Fruit fly (Drosophila melanogaster): ENCODE data around the gene Usp30.

The Usp30 gene

dm6 chrX:5922057-5922456 lies 42.5 kb upstream of the Usp30 start:
- TF ChIP-seq Vsx2 (GFP tag; optimal IDR thresholded peaks at IDR 0.05; ENCODE audit: partially characterized antibody): no peak
- TF ChIP-seq foxo (GFP tag; optimal IDR thresholded peaks at IDR 0.05): no peak
- no peak for TF ChIP-seq Jra (GFP tag; optimal IDR thresholded peaks at IDR 0.05)
- no peak for TF ChIP-seq N (GFP tag; optimal IDR thresholded peaks at IDR 0.05)
- TF ChIP-seq Mio (GFP tag; optimal IDR thresholded peaks at IDR 0.05): no peak
- TF ChIP-seq dmrt93B (GFP tag; optimal IDR thresholded peaks at IDR 0.05): no peak
- TF ChIP-seq Dif (GFP tag; optimal IDR thresholded peaks at IDR 0.05; ENCODE audit: partially characterized antibody): no peak
- no peak for TF ChIP-seq pan (optimal IDR thresholded peaks at IDR 0.05)
- TF ChIP-seq fru (GFP tag; optimal IDR thresholded peaks at IDR 0.05): no peak
- TF ChIP-seq brk (GFP tag; optimal IDR thresholded peaks at IDR 0.05): no peak
- no peak for TF ChIP-seq sv (GFP tag; optimal IDR thresholded peaks at IDR 0.05)
- no peak for TF ChIP-seq Hnf4 (GFP tag; optimal IDR thresholded peaks at IDR 0.05)
- TF ChIP-seq lola (GFP tag; optimal IDR thresholded peaks at IDR 0.05): no peak
- no peak for TF ChIP-seq Myc (optimal IDR thresholded peaks at IDR 0.05)
- no peak for TF ChIP-seq Hr78 (GFP tag; optimal IDR thresholded peaks at IDR 0.05)
- TF ChIP-seq rgr (GFP tag; optimal IDR thresholded peaks at IDR 0.05): no peak
- no peak for TF ChIP-seq h (GFP tag; optimal IDR thresholded peaks at IDR 0.05)
- no peak for TF ChIP-seq GATAd (GFP tag; optimal IDR thresholded peaks at IDR 0.05)
- no peak for TF ChIP-seq Abd-B (GFP tag; optimal IDR thresholded peaks at IDR 0.05)

DNA sequence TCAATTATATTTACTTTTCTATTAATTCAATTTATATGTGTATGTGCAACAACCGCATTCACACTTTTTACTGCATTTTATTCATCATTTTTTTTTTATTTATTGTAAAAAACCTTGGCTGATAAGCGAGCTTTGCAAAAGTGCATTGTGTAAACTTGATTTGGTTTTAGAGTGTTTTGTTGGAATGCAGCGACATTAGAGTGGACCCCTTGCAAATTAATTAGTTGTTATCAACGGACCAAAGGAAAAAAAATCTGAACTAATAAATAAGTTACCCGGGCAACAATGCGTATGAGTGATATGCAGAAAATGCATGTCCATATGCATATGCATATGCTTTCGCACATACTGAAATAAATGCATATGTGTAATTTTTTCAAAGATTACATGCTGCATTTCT lies 41.3 kb upstream of the Usp30 start:
- TF ChIP-seq Myc (optimal IDR thresholded peaks at IDR 0.05): no peak

- TF ChIP-seq Hnf4 (GFP tag; optimal IDR thresholded peaks at IDR 0.05) (peak; percentile 99), rgr (GFP tag; optimal IDR thresholded peaks at IDR 0.05) (peak; percentile 100), sv (GFP tag; optimal IDR thresholded peaks at IDR 0.05) (peak; percentile 98), usp (GFP tag; optimal IDR thresholded peaks at IDR 0.05) (no peak), dmrt93B (GFP tag; optimal IDR thresholded peaks at IDR 0.05) (peak; percentile 99), CG32264 (GFP tag; optimal IDR thresholded peaks at IDR 0.05) (peak; percentile 97), Hr83 (GFP tag; optimal IDR thresholded peaks at IDR 0.05; ENCODE audit: poor library complexity, severe bottlenecking) (peak; percentile 95), sage (GFP tag; optimal IDR thresholded peaks at IDR 0.05) (peak; percentile 98), pan (optimal IDR thresholded peaks at IDR 0.05) (no peak), Mio (GFP tag; optimal IDR thresholded peaks at IDR 0.05) (peak; percentile 92), dsf (GFP tag; optimal IDR thresholded peaks at IDR 0.05; ENCODE audit: borderline replicate concordance) (peak; percentile 95), N (GFP tag; optimal IDR thresholded peaks at IDR 0.05) (peak; percentile 23), Myc (optimal IDR thresholded peaks at IDR 0.05) (no peak), brk (GFP tag; optimal IDR thresholded peaks at IDR 0.05) (peak; percentile 95), woc (GFP tag; optimal IDR thresholded peaks at IDR 0.05) (peak; percentile 99), ey (GFP tag; optimal IDR thresholded peaks at IDR 0.05) (peak; percentile 100), h (GFP tag; optimal IDR thresholded peaks at IDR 0.05) (peak; percentile 100), foxo (GFP tag; optimal IDR thresholded peaks at IDR 0.05) (peak; percentile 92 to 100), CrebA (GFP tag; optimal IDR thresholded peaks at IDR 0.05; ENCODE audit: borderline replicate concordance) (no peak), Jra (GFP tag; optimal IDR thresholded peaks at IDR 0.05) (peak; percentile 98), dl (GFP tag; optimal IDR thresholded peaks at IDR 0.05; ENCODE audit: insufficient read depth in 1 of 2, partially characterized antibody in 2 of 2) (no peak), CG9705 (GFP tag; optimal IDR thresholded peaks at IDR 0.05) (peak; percentile 99), Sp1 (GFP tag; optimal IDR thresholded peaks at IDR 0.05) (peak; percentile 99), Dif (GFP tag; optimal IDR thresholded peaks at IDR 0.05; ENCODE audit: partially characterized antibody) (peak; percentile 54), HLH106 (tag; optimal IDR thresholded peaks at IDR 0.05) (peak; percentile 100), jim (GFP tag; optimal IDR thresholded peaks at IDR 0.05) (peak; percentile 87), br (GFP tag; optimal IDR thresholded peaks at IDR 0.05) (peak; percentile 99), psq (GFP tag; optimal IDR thresholded peaks at IDR 0.05) (peak; percentile 100), Dfd (GFP tag; optimal IDR thresholded peaks at IDR 0.05) (peak; percentile 87), tai (GFP tag; optimal IDR thresholded peaks at IDR 0.05) (peak; percentile 98), lola (GFP tag; optimal IDR thresholded peaks at IDR 0.05) (no peak), GATAd (GFP tag; optimal IDR thresholded peaks at IDR 0.05) (peak; percentile 98), Hr78 (GFP tag; optimal IDR thresholded peaks at IDR 0.05) (no peak), OdsH (GFP tag; optimal IDR thresholded peaks at IDR 0.05) (peak; percentile 99), Abd-B (GFP tag; optimal IDR thresholded peaks at IDR 0.05) (no peak), Vsx2 (GFP tag; optimal IDR thresholded peaks at IDR 0.05; ENCODE audit: partially characterized antibody) (peak; percentile 70), fru (GFP tag; optimal IDR thresholded peaks at IDR 0.05) (peak; percentile 100), Rel (GFP tag; optimal IDR thresholded peaks at IDR 0.05) (peak; percentile 93), Rel (tag; optimal IDR thresholded peaks at IDR 0.05) (peak; percentile 95)
Observed at dm6 chrX:5918499-5919126, 39.0 kb upstream of the Usp30 start.
